Worm (Caenorhabditis elegans) whole organism, L3 larva: ENCODE measurements around the gene T05C7.9.

ENCODE experiments used
- aly-2 ChIP-seq: fragments of 150-350 bp; optimal IDR thresholded peaks from 2 replicates; lab custom pipeline; 2014; ENCODE audit warnings: missing biosample characterization, missing genetic modification characterization
- elt-1 ChIP-seq: fragments of 150-350 bp; optimal IDR thresholded peaks from 2 replicates; lab custom pipeline; 2014; ENCODE audit warnings: missing biosample characterization, missing genetic modification characterization

Gene T05C7.9

ce11 chrIV:128525-128924 lies 49.4 kb downstream of the T05C7.9 start:
- TF ChIP-seq aly-2 (tag; lab: Kevin White, UChicago) (no peak), elt-1 (tag; lab: Kevin White, UChicago) (no peak)
